Fruit fly (Drosophila melanogaster): ENCODE data around the gene tefu.

Gene tefu

DNA sequence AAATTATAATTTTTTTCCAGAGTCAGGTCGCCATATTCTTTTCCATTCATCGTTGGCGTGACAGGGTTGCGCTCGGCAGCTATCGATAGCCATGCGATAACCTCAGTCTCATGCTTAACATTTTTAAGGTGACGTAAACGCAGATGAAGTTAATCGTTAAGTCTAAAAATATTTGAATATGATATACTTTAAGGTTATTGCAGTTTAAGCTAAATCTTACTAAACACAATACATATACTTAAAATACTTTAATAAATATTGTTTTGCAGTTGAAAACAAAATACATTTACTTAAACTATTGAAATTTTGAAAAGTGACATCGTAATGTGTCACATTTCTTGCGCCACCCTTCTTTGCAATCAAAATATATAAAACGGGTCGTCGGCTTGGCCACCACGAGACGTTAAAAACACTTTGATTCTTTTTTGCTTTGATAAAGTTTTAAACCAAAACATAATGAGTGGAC lies 33.2 kb upstream of the tefu start, which contains the start of the genes Cp190 and CG4338 (continued):
- peak; percentile 97 for TF ChIP-seq CG9215 (GFP tag; IDR thresholded peaks at IDR 0.05)
- TF ChIP-seq CG6791 (GFP tag; IDR thresholded peaks at IDR 0.05; ENCODE audit: partially characterized antibody): peak; percentile 83
- TF ChIP-seq bigmax (GFP tag; optimal IDR thresholded peaks at IDR 0.05): peak; percentile 72
- peak; percentile 93 for TF ChIP-seq Camta (GFP tag; optimal IDR thresholded peaks at IDR 0.05)
- TF ChIP-seq dmrt99B (tag; optimal IDR thresholded peaks at IDR 0.05): peak; percentile 98
- TF ChIP-seq cad (GFP tag; optimal IDR thresholded peaks at IDR 0.05): no peak
- peak; percentile 92 for TF ChIP-seq CG11085 (GFP tag; IDR thresholded peaks at IDR 0.05)
- peak in 1 of 3 experiments; percentile 99 for TF ChIP-seq lola (GFP tag; optimal IDR thresholded peaks at IDR 0.05)
- peak; percentile 98 for TF ChIP-seq Meics (GFP tag; optimal IDR thresholded peaks at IDR 0.05)
- TF ChIP-seq CG4730 (GFP tag; IDR thresholded peaks at IDR 0.05): no peak; the same call in none of the 2 replicates
- peak; percentile 98 for TF ChIP-seq CG18476 (GFP tag; optimal IDR thresholded peaks at IDR 0.05)
- TF ChIP-seq CG8765 (GFP tag; IDR thresholded peaks at IDR 0.05): peak; percentile 89
- peak; percentile 89 for TF ChIP-seq CG9609 (GFP tag; optimal IDR thresholded peaks at IDR 0.05)
- TF ChIP-seq bsh (GFP tag; optimal IDR thresholded peaks at IDR 0.05): peak; percentile 87 to 98
- peak; percentile 97 for TF ChIP-seq croc (GFP tag; conservative IDR thresholded peaks at IDR 0.05)
- peak; percentile 98 for TF ChIP-seq Xbp1 (GFP tag; optimal IDR thresholded peaks at IDR 0.05)
- TF ChIP-seq CG10959 (GFP tag; IDR thresholded peaks at IDR 0.05): peak; percentile 95
- TF ChIP-seq Asciz (GFP tag; optimal IDR thresholded peaks at IDR 0.05): peak; percentile 96
- peak; percentile 98 for TF ChIP-seq fd96Cb (tag; optimal IDR thresholded peaks at IDR 0.05)
- peak; percentile 99 for TF ChIP-seq Fer3 (tag; optimal IDR thresholded peaks at IDR 0.05)
- TF ChIP-seq Optix (GFP tag; IDR thresholded peaks at IDR 0.05): peak; percentile 69; the same call in 2 of the 3 replicates
- TF ChIP-seq emc (GFP tag; optimal IDR thresholded peaks at IDR 0.05): peak; percentile 78
- TF ChIP-seq da (GFP tag; optimal IDR thresholded peaks at IDR 0.05): peak; percentile 73
- TF ChIP-seq zfh2 (GFP tag; optimal IDR thresholded peaks at IDR 0.05): peak; percentile 92
- peak; percentile 93 for TF ChIP-seq CG14667 (GFP tag; IDR thresholded peaks at IDR 0.05)
- TF ChIP-seq CG17385 (GFP tag; optimal IDR thresholded peaks at IDR 0.05): peak; percentile 97
- peak; percentile 94 for TF ChIP-seq CG31224 (GFP tag; IDR thresholded peaks at IDR 0.05)
- peak; percentile 85 for TF ChIP-seq Lim3 (GFP tag; IDR thresholded peaks at IDR 0.05)
- peak; percentile 58 for TF ChIP-seq hbn (GFP tag; IDR thresholded peaks at IDR 0.05; ENCODE audit: partially characterized antibody)
- peak; percentile 81 for TF ChIP-seq Side (GFP tag; optimal IDR thresholded peaks at IDR 0.05)
- TF ChIP-seq z (GFP tag; IDR thresholded peaks at IDR 0.05): peak; percentile 64; the same call in 1 of the 3 replicates
- TF ChIP-seq CG3847 (GFP tag; IDR thresholded peaks at IDR 0.05): peak; percentile 98
- TF ChIP-seq vvl (GFP tag; IDR thresholded peaks at IDR 0.05): peak; percentile 98
- peak; percentile 85 for TF ChIP-seq fd64A (GFP tag; optimal IDR thresholded peaks at IDR 0.05)
- TF ChIP-seq nerfin-1 (tag; optimal IDR thresholded peaks at IDR 0.05): peak; percentile 98
- TF ChIP-seq CG30431 (GFP tag; optimal IDR thresholded peaks at IDR 0.05): peak; percentile 95
- TF ChIP-seq Bgb (GFP tag; IDR thresholded peaks at IDR 0.05; ENCODE audit: partially characterized antibody): peak; percentile 82
- TF ChIP-seq TFAM (GFP tag; optimal IDR thresholded peaks at IDR 0.05): peak; percentile 86
- 0 out of 2 replicates have a peak, but pooled peaks have one; percentile 13 for TF ChIP-seq CkIIα-i1 (GFP tag; IDR thresholded peaks at IDR 0.05)
- peak; percentile 93 for TF ChIP-seq CG5245 (GFP tag; optimal IDR thresholded peaks at IDR 0.05)
- peak; percentile 98 for TF ChIP-seq CG7556 (GFP tag; optimal IDR thresholded peaks at IDR 0.05)
- TF ChIP-seq pfk (GFP tag; optimal IDR thresholded peaks at IDR 0.05): peak; percentile 70
- TF ChIP-seq pros (GFP tag; optimal IDR thresholded peaks at IDR 0.05): peak; percentile 88
- peak in 1 of 3 experiments; percentile 95 for TF ChIP-seq Stat92E (GFP tag; optimal IDR thresholded peaks at IDR 0.05)
- TF ChIP-seq Kr (GFP tag; optimal IDR thresholded peaks at IDR 0.05): peak; percentile 19
- TF ChIP-seq p53 (GFP tag; optimal IDR thresholded peaks at IDR 0.05): peak; percentile 55
- TF ChIP-seq CG16815 (GFP tag; optimal IDR thresholded peaks at IDR 0.05): peak; percentile 97
- peak; percentile 84 for TF ChIP-seq CG1792 (GFP tag; optimal IDR thresholded peaks at IDR 0.05)
- peak; percentile 99 for TF ChIP-seq Fer2 (tag; optimal IDR thresholded peaks at IDR 0.05)
- TF ChIP-seq CG2875 (GFP tag; optimal IDR thresholded peaks at IDR 0.05): peak; percentile 94

Data from whole organism, embryonic.